Worm (Caenorhabditis elegans) whole organism, L2 larva: ENCODE results near the gene lon-2.

Source experiments
- aly-2 ChIP-seq: fragments of 150-350 bp; optimal IDR thresholded peaks from 2 replicates; lab custom pipeline; 2014; ENCODE audit warnings: missing biosample characterization, missing genetic modification characterization
- ama-1 ChIP-seq: fragments of 150-350 bp; optimal IDR thresholded peaks from 2 replicates; lab custom pipeline; 2018; ENCODE audit warnings: inconsistent platforms
- fos-1 ChIP-seq: fragments of 150-350 bp; optimal IDR thresholded peaks from 2 replicates; lab custom pipeline; 2014; ENCODE audit warnings: missing biosample characterization, missing genetic modification characterization
- lin-39 ChIP-seq: fragments of 150-350 bp; optimal IDR thresholded peaks from 2 replicates; lab custom pipeline; 2014; ENCODE audit warnings: missing biosample characterization, missing genetic modification reagents, missing genetic modification characterization
- mbf-1 ChIP-seq: sonication (generic microtip); optimal IDR thresholded peaks from 2 replicates; lab custom pipeline; 2017; ENCODE audit warnings: missing biosample characterization, missing genetic modification characterization
- nhr-11 ChIP-seq: fragments of 150-350 bp; optimal IDR thresholded peaks from 2 replicates; lab custom pipeline; 2014; ENCODE audit warnings: missing biosample characterization, missing genetic modification characterization
- ztf-11 ChIP-seq: sonication (generic microtip); optimal IDR thresholded peaks from 2 replicates; lab custom pipeline; 2017; ENCODE audit warnings: missing biosample characterization, missing genetic modification characterization
- ztf-4 ChIP-seq: fragments of 150-350 bp; optimal IDR thresholded peaks from 2 replicates; lab custom pipeline; 2014; ENCODE audit warnings: missing biosample characterization, missing genetic modification characterization

DNA sequence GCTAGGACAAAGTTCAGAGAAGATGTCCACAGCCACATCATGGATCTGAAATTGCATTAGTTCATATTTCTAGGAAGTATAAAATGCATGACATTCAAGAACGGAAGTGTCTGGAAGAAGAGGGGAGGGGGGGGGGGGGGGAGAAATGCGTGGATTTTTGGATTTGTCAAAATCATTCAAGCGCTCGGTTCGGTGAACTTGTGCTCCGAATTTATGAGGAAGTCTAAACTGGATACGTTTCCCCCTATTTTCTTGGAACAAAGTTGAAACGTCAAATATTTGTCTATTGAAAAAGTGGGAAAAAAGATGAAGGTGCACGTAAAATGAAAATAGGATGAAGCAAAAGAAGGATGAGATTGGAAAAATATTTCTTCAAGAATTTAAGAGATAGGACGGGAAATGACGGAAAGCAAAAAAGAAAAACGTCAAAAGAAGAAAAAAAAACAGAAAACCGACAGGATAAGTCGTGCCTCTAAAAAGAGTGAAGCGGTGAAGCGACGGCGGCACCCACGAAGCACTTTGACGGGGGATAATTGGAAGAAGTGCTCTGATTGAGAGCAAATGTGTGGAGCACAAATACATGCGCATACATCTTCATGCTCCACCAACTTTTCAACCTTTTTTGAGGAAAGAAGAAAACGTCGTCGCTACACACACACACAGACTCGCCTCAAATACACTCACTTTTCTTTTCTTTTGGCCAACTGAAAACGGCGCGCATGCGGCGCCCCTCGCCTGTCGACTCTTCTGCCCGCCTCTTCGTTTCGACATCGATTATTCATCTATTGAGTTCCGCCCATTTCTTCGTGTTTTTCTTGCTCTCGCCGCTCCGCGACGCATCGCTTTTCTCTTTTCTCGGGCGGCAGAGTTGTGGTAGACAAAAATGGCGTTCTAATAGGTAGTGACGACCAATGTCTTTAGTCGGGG is 28.0 kb downstream of the lon-2 start, which contains the start of gene F55D10.4:
- TF ChIP-seq nhr-11 (no peak), mbf-1 (no peak), lin-39 (tag; lab: Kevin White, UChicago) (no peak), fos-1 (tag; lab: Kevin White, UChicago) (no peak), ama-1 (lab: Kevin White, UChicago) (no peak), aly-2 (no peak), ztf-11 (tag; lab: Kevin White, UChicago) (no peak), ztf-4 (tag; lab: Kevin White, UChicago) (no peak)
